Fruit fly (Drosophila melanogaster): ENCODE measurements around the gene CG43448.

CG43448 gene

dm6 chr3R:30281345-30282133 lies 44.0 kb upstream of the CG43448 start:
- TF ChIP-seq CG16779 (tag; optimal IDR thresholded peaks at IDR 0.05) (no peak), Blimp-1 (GFP tag; optimal IDR thresholded peaks at IDR 0.05) (peak; percentile 48), Eip75B (GFP tag; optimal IDR thresholded peaks at IDR 0.05) (peak; percentile 39), net (GFP tag; optimal IDR thresholded peaks at IDR 0.05) (no peak), Hr39 (GFP tag; optimal IDR thresholded peaks at IDR 0.05) (peak; percentile 86), pdm3 (GFP tag; optimal IDR thresholded peaks at IDR 0.05) (peak; percentile 56), Ets21C (GFP tag; optimal IDR thresholded peaks at IDR 0.05) (peak; percentile 66), Smox (GFP tag; optimal IDR thresholded peaks at IDR 0.05) (peak; percentile 76), lz (GFP tag; optimal IDR thresholded peaks at IDR 0.05) (peak; percentile 75), CG6276 (GFP tag; optimal IDR thresholded peaks at IDR 0.05) (no peak), CG6808 (GFP tag; optimal IDR thresholded peaks at IDR 0.05) (peak; percentile 38), CG6854 (GFP tag; optimal IDR thresholded peaks at IDR 0.05) (peak; percentile 37), svp (GFP tag) (peak; percentile 93), CG8632 (GFP tag; optimal IDR thresholded peaks at IDR 0.05) (peak; percentile 12), topi (GFP tag; optimal IDR thresholded peaks at IDR 0.05) (peak; percentile 73), Sox14 (GFP tag; optimal IDR thresholded peaks at IDR 0.05) (peak; percentile 57), CG10631 (GFP tag; optimal IDR thresholded peaks at IDR 0.05) (peak; percentile 36), salr (GFP tag; optimal IDR thresholded peaks at IDR 0.05) (no peak), esn (GFP tag; optimal IDR thresholded peaks at IDR 0.05) (peak; percentile 81), CG3919 (GFP tag; optimal IDR thresholded peaks at IDR 0.05) (peak; percentile 18), fd85E (GFP tag; optimal IDR thresholded peaks at IDR 0.05) (no peak), CG8119 (GFP tag; IDR thresholded peaks at IDR 0.05) (no peak), Met (GFP tag; optimal IDR thresholded peaks at IDR 0.05) (peak; percentile 74), fkh (GFP tag; optimal IDR thresholded peaks at IDR 0.05) (no peak), CG6792 (GFP tag; optimal IDR thresholded peaks at IDR 0.05) (peak; percentile 43), CG6163 (GFP tag; IDR thresholded peaks at IDR 0.05) (no peak), dsx (GFP tag; optimal IDR thresholded peaks at IDR 0.05; ENCODE audit: poor library complexity, severe bottlenecking) (peak; percentile 25), vri (GFP tag; optimal IDR thresholded peaks at IDR 0.05) (peak; percentile 87), OdsH (GFP tag; optimal IDR thresholded peaks at IDR 0.05) (peak; percentile 19), Eip78C (GFP tag) (peak; percentile 88), Hr4 (GFP tag; optimal IDR thresholded peaks at IDR 0.05) (no peak), cyc (GFP tag; optimal IDR thresholded peaks at IDR 0.05) (peak; percentile 63), CG31627 (GFP tag; optimal IDR thresholded peaks at IDR 0.05) (peak; percentile 84), CG1621 (tag; optimal IDR thresholded peaks at IDR 0.05) (no peak), Sox102F (GFP tag; optimal IDR thresholded peaks at IDR 0.05) (peak; percentile 58), CG11902 (GFP tag; optimal IDR thresholded peaks at IDR 0.05) (peak; percentile 23), CG34406 (GFP tag; optimal IDR thresholded peaks at IDR 0.05) (peak; percentile 21), CG4318 (GFP tag; optimal IDR thresholded peaks at IDR 0.05) (no peak), acj6 (GFP tag; optimal IDR thresholded peaks at IDR 0.05) (peak; percentile 37)

- peak; percentile 73 for TF ChIP-seq CG3919 (GFP tag; optimal IDR thresholded peaks at IDR 0.05)
- TF ChIP-seq CG8119 (GFP tag; IDR thresholded peaks at IDR 0.05), result no peak; the same call in 2 of the 3 replicates
- peak; percentile 73 for TF ChIP-seq Sox102F (GFP tag; optimal IDR thresholded peaks at IDR 0.05)
- TF ChIP-seq Eip75B (GFP tag; optimal IDR thresholded peaks at IDR 0.05), result peak; percentile 58
- TF ChIP-seq Blimp-1 (GFP tag; optimal IDR thresholded peaks at IDR 0.05), result peak; percentile 41
- peak; percentile 57 for TF ChIP-seq CG34406 (GFP tag; optimal IDR thresholded peaks at IDR 0.05)
- TF ChIP-seq Gug (GFP tag; IDR thresholded peaks at IDR 0.05), result 0 out of 2 replicates have a peak, but pooled peaks have one; percentile 22
- TF ChIP-seq Hr39 (GFP tag; optimal IDR thresholded peaks at IDR 0.05), result peak; percentile 74
- peak; percentile 5 for TF ChIP-seq net (GFP tag; optimal IDR thresholded peaks at IDR 0.05)
- peak; percentile 78 for TF ChIP-seq lz (GFP tag; optimal IDR thresholded peaks at IDR 0.05)
- TF ChIP-seq Hr4 (GFP tag; optimal IDR thresholded peaks at IDR 0.05), result peak; percentile 34
- TF ChIP-seq eg (GFP tag; IDR thresholded peaks at IDR 0.05), result peak; percentile 60
- TF ChIP-seq dsx (GFP tag; optimal IDR thresholded peaks at IDR 0.05; ENCODE audit: poor library complexity, severe bottlenecking), result no peak
- peak; percentile 56 for TF ChIP-seq Sox14 (GFP tag; optimal IDR thresholded peaks at IDR 0.05)
- peak; percentile 33 for TF ChIP-seq CG6276 (GFP tag; optimal IDR thresholded peaks at IDR 0.05)
- peak; percentile 41 for TF ChIP-seq OdsH (GFP tag; optimal IDR thresholded peaks at IDR 0.05)
- TF ChIP-seq fkh (GFP tag; optimal IDR thresholded peaks at IDR 0.05), result peak; percentile 72
- peak; percentile 69 for TF ChIP-seq Met (GFP tag; optimal IDR thresholded peaks at IDR 0.05)
- peak; percentile 80 for TF ChIP-seq cyc (GFP tag; optimal IDR thresholded peaks at IDR 0.05)
- no peak for TF ChIP-seq CG6808 (GFP tag; optimal IDR thresholded peaks at IDR 0.05)
- peak; percentile 43 for TF ChIP-seq CG32006 (GFP tag; optimal IDR thresholded peaks at IDR 0.05)
- TF ChIP-seq pdm3 (GFP tag; optimal IDR thresholded peaks at IDR 0.05), result peak; percentile 49
- TF ChIP-seq Lpt (GFP tag; optimal IDR thresholded peaks at IDR 0.05), result no peak
- peak; percentile 22 for TF ChIP-seq spab (GFP tag; optimal IDR thresholded peaks at IDR 0.05)
- TF ChIP-seq CG31627 (GFP tag; optimal IDR thresholded peaks at IDR 0.05), result peak; percentile 78
- TF ChIP-seq CG10669 (GFP tag; optimal IDR thresholded peaks at IDR 0.05), result peak; percentile 44
- peak; percentile 56 for TF ChIP-seq acj6 (GFP tag; optimal IDR thresholded peaks at IDR 0.05)
- peak; percentile 66; the same call in 2 of the 3 replicates for TF ChIP-seq CG6163 (GFP tag; IDR thresholded peaks at IDR 0.05)
- TF ChIP-seq dac (GFP tag; optimal IDR thresholded peaks at IDR 0.05), result no peak
Measured at dm6 chr3R:30280312-30280711, 42.8 kb upstream of the CG43448 start.
